Worm (Caenorhabditis elegans) whole organism, mixed stage, embryonic: Measurements from ENCODE around the gene srw-127.

ENCODE experiments used
- M03D4.4 ChIP-seq: sonication (generic microtip); optimal IDR thresholded peaks from 2 replicates; lab custom pipeline; 2017; ENCODE audit warnings: mild to moderate bottlenecking, missing genetic modification characterization, missing compliant biosample characterization
- bed-3 ChIP-seq: fragments of 200-800 bp; sonication (Bioruptor generic); optimal IDR thresholded peaks from 3 replicates; lab custom pipeline; 2018; ENCODE audit warnings: mild to moderate bottlenecking, missing genetic modification characterization, moderate library complexity, missing compliant biosample characterization
- blmp-1 ChIP-seq: fragments of 150-350 bp; optimal IDR thresholded peaks from 2 replicates; lab custom pipeline; 2014; ENCODE audit warnings: missing biosample characterization, missing genetic modification characterization
- ceh-39 ChIP-seq: fragments of 150-350 bp; optimal IDR thresholded peaks from 2 replicates; lab custom pipeline; 2014; ENCODE audit warnings: missing biosample characterization, missing genetic modification characterization
- ceh-83 ChIP-seq: fragments of 200-800 bp; sonication (Bioruptor generic); optimal IDR thresholded peaks from 2 replicates; lab custom pipeline; 2018; ENCODE audit warnings: mild to moderate bottlenecking, missing genetic modification characterization, missing compliant biosample characterization
- ces-1 ChIP-seq: fragments of 150-350 bp; optimal IDR thresholded peaks from 2 replicates; lab custom pipeline; 2014; ENCODE audit warnings: missing biosample characterization, missing genetic modification reagents, missing genetic modification characterization
- cnd-1 ChIP-seq: fragments of 200-800 bp; sonication (Bioruptor generic); optimal IDR thresholded peaks from 2 replicates; lab custom pipeline; 2018; ENCODE audit warnings: mild to moderate bottlenecking, missing genetic modification characterization, missing compliant biosample characterization
- drap-1 ChIP-seq: fragments of 200-800 bp; sonication (Bioruptor generic); optimal IDR thresholded peaks from 3 replicates; lab custom pipeline; 2018; ENCODE audit warnings: mild to moderate bottlenecking, missing genetic modification characterization, missing compliant biosample characterization
- elt-1 ChIP-seq: sonication (generic microtip); optimal IDR thresholded peaks from 2 replicates; lab custom pipeline; 2017; ENCODE audit warnings: missing genetic modification characterization, mild to moderate bottlenecking, missing compliant biosample characterization, antibody characterized with exemption, moderate library complexity, borderline replicate concordance; ENCODE audit not compliant: insufficient read depth
- elt-3 ChIP-seq: fragments of 150-350 bp; optimal IDR thresholded peaks from 2 replicates; lab custom pipeline; 2014; ENCODE audit warnings: missing biosample characterization, missing genetic modification characterization
- flh-1 ChIP-seq: fragments of 200-800 bp; sonication (Bioruptor generic); optimal IDR thresholded peaks from 2 replicates; lab custom pipeline; 2018; ENCODE audit warnings: mild to moderate bottlenecking, missing genetic modification characterization, moderate library complexity, missing compliant biosample characterization
- ham-2 ChIP-seq: fragments of 200-800 bp; sonication (Bioruptor generic); optimal IDR thresholded peaks from 2 replicates; lab custom pipeline; 2018; ENCODE audit warnings: mild to moderate bottlenecking, missing genetic modification characterization, missing compliant biosample characterization
- hlh-1 ChIP-seq: fragments of 150-350 bp; optimal IDR thresholded peaks from 2 replicates; lab custom pipeline; 2014; ENCODE audit warnings: missing biosample characterization, missing genetic modification reagents, missing genetic modification characterization
- lin-13 ChIP-seq: fragments of 150-350 bp; optimal IDR thresholded peaks from 2 replicates; lab custom pipeline; 2014; ENCODE audit warnings: missing biosample characterization, missing genetic modification characterization
- lsy-2 ChIP-seq: fragments of 150-350 bp; optimal IDR thresholded peaks from 2 replicates; lab custom pipeline; 2014; ENCODE audit warnings: missing biosample characterization, missing genetic modification characterization
- mab-5 ChIP-seq: fragments of 150-350 bp; optimal IDR thresholded peaks from 2 replicates; lab custom pipeline; 2014; ENCODE audit warnings: missing biosample characterization, missing genetic modification characterization
- mep-1 ChIP-seq: fragments of 150-350 bp; optimal IDR thresholded peaks from 2 replicates; lab custom pipeline; 2017; ENCODE audit warnings: missing biosample characterization, missing genetic modification reagents, missing genetic modification characterization, inconsistent platforms
- mls-2 ChIP-seq: sonication (generic microtip); optimal IDR thresholded peaks from 2 replicates; lab custom pipeline; 2016; ENCODE audit warnings: mild to moderate bottlenecking, missing genetic modification characterization, moderate library complexity, missing compliant biosample characterization
- nhr-12 ChIP-seq: fragments of 150-350 bp; optimal IDR thresholded peaks from 2 replicates; lab custom pipeline; 2014; ENCODE audit warnings: missing biosample characterization, missing genetic modification characterization
- nhr-2 ChIP-seq: fragments of 150-350 bp; optimal IDR thresholded peaks from 2 replicates; lab custom pipeline; 2014; ENCODE audit warnings: missing biosample characterization, missing genetic modification characterization
- nhr-28 ChIP-seq: fragments of 150-350 bp; optimal IDR thresholded peaks from 2 replicates; lab custom pipeline; 2014; ENCODE audit warnings: missing biosample characterization, missing genetic modification characterization
- nhr-76 ChIP-seq: sonication (generic microtip); optimal IDR thresholded peaks from 2 replicates; lab custom pipeline; 2017; ENCODE audit warnings: missing biosample characterization, missing genetic modification characterization
- pha-4 ChIP-seq: fragments of 150-350 bp; optimal IDR thresholded peaks from 2 replicates; lab custom pipeline; 2018; ENCODE audit warnings: missing biosample characterization, missing genetic modification reagents, missing genetic modification characterization
- sem-2 ChIP-seq: fragments of 200-800 bp; sonication (Bioruptor generic); optimal IDR thresholded peaks from 2 replicates; lab custom pipeline; 2018; ENCODE audit warnings: mild to moderate bottlenecking, missing genetic modification characterization, missing compliant biosample characterization
- snpc-4 ChIP-seq: fragments of 150-350 bp; optimal IDR thresholded peaks from 2 replicates; lab custom pipeline; 2014; ENCODE audit warnings: missing biosample characterization, missing genetic modification characterization
- sptf-1 ChIP-seq: sonication (generic microtip); optimal IDR thresholded peaks from 2 replicates; lab custom pipeline; 2017; ENCODE audit warnings: mild to moderate bottlenecking, missing genetic modification characterization, moderate library complexity, missing compliant biosample characterization
- tbx-8 ChIP-seq: fragments of 200-800 bp; sonication (Bioruptor generic); optimal IDR thresholded peaks from 2 replicates; lab custom pipeline; 2018; ENCODE audit warnings: mild to moderate bottlenecking, missing genetic modification characterization, moderate library complexity, missing compliant biosample characterization
- unc-120 ChIP-seq: sonication (generic microtip); optimal IDR thresholded peaks from 2 replicates; lab custom pipeline; 2017; ENCODE audit warnings: missing genetic modification characterization, missing compliant biosample characterization; ENCODE audit not compliant: poor library complexity, severe bottlenecking
- unc-39 ChIP-seq: fragments of 150-350 bp; optimal IDR thresholded peaks from 2 replicates; lab custom pipeline; 2014; ENCODE audit warnings: missing biosample characterization, missing genetic modification characterization
- unc-62 ChIP-seq: fragments of 150-350 bp; optimal IDR thresholded peaks from 2 replicates; lab custom pipeline; 2014; ENCODE audit warnings: missing biosample characterization, missing genetic modification reagents, missing genetic modification characterization
- zip-8 ChIP-seq: fragments of 150-350 bp; optimal IDR thresholded peaks from 2 replicates; lab custom pipeline; 2014; ENCODE audit warnings: missing biosample characterization, missing genetic modification characterization
- ztf-11 ChIP-seq: fragments of 150-350 bp; optimal IDR thresholded peaks from 2 replicates; lab custom pipeline; 2014; ENCODE audit warnings: missing biosample characterization, missing genetic modification characterization

srw-127 gene

ce11 chrV:7012617-7013016 is at the start of gene srw-127:
Gene srw-127, plus strand, starts transcription at chrV:7012917.
- TF ChIP-seq tbx-8 (GFP tag; lab: Kevin White, UChicago) (no peak), unc-120 (no peak), flh-1 (GFP tag; lab: Kevin White, UChicago) (no peak), blmp-1 (tag; lab: Kevin White, UChicago) (no peak), pha-4 (tag; lab: Kevin White, UChicago) (no peak), snpc-4 (tag; lab: Kevin White, UChicago) (no peak), hlh-1 (tag; lab: Kevin White, UChicago) (no peak), sptf-1 (tag; lab: Kevin White, UChicago) (no peak), mep-1 (tag; lab: Kevin White, UChicago) (no peak), mab-5 (tag; lab: Kevin White, UChicago) (no peak), elt-1 (tag; lab: Kevin White, UChicago) (no peak), ztf-11 (no peak), lsy-2 (no peak), nhr-2 (tag; lab: Kevin White, UChicago) (no peak)

- peak; percentile 80 for TF ChIP-seq elt-1 (tag; lab: Kevin White, UChicago)
- TF ChIP-seq ham-2: peak; percentile 91
- TF ChIP-seq nhr-12 (tag; lab: Kevin White, UChicago): no peak
- peak; percentile 61 for TF ChIP-seq unc-62 (GFP tag; lab: Kevin White, UChicago)
Measured at ce11 chrV:6969950-6970532, 42.7 kb upstream of the srw-127 start, which contains the start of gene ptr-15. Gene ptr-15, minus strand, starts transcription at chrV:6970000.

ce11 chrV:6971567-6971966 is 41.1 kb upstream of the srw-127 start, which contains the start of gene srx-59:
Gene srx-59, plus strand, starts transcription at chrV:6971867.
- TF ChIP-seq unc-62 (GFP tag; lab: Kevin White, UChicago): no peak
- no peak for TF ChIP-seq bed-3
- no peak for TF ChIP-seq zip-8 (tag; lab: Kevin White, UChicago)
- no peak for TF ChIP-seq lsy-2
- no peak for TF ChIP-seq nhr-76 (tag; lab: Kevin White, UChicago)
- TF ChIP-seq mls-2 (tag; lab: Kevin White, UChicago): no peak
- TF ChIP-seq pha-4 (tag; lab: Kevin White, UChicago): no peak
- TF ChIP-seq ceh-83 (GFP tag; lab: Kevin White, UChicago): no peak
- TF ChIP-seq nhr-28 (tag; lab: Kevin White, UChicago): no peak
- TF ChIP-seq ztf-11: no peak
- TF ChIP-seq unc-120: no peak
- TF ChIP-seq flh-1 (GFP tag; lab: Kevin White, UChicago): no peak
- TF ChIP-seq cnd-1: no peak
- no peak for TF ChIP-seq mep-1 (tag; lab: Kevin White, UChicago)
- no peak for TF ChIP-seq sem-2 (GFP tag; lab: Kevin White, UChicago)
- TF ChIP-seq nhr-12 (tag; lab: Kevin White, UChicago): no peak
- no peak for TF ChIP-seq unc-39
- TF ChIP-seq M03D4.4: no peak
- no peak for TF ChIP-seq nhr-2 (tag; lab: Kevin White, UChicago)

- TF ChIP-seq nhr-12 (tag; lab: Kevin White, UChicago) (no peak), pha-4 (tag; lab: Kevin White, UChicago) (no peak), mls-2 (tag; lab: Kevin White, UChicago) (no peak)
Measured at ce11 chrV:6976047-6976446, 36.7 kb upstream of the srw-127 start, which contains the start of gene srx-16. Gene srx-16, plus strand, starts transcription at chrV:6976347.

DNA sequence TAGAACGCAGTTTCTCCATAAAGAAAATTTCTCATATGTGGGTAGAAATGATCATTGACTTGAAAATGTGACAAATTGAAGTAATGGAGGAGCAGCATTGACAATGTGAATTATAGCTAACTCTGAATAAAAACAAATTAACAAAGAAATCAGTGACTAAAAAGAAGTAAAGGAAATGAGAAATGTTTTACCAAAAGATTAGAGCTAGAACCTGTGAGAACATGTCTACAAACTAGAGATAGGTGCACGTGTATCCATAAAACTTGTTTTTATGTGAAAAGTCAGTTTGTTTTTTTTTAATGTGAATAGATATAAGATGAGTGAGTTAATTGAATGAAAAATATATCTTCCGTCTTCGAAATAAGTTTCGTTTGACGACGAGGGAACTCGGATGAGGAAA is 33.7 kb upstream of the srw-127 start, which contains the start of gene sre-12:
TSS of gene sre-12 (minus strand) at position 101 of the 400 bp plus-strand sequence.
- TF ChIP-seq elt-1 (tag; lab: Kevin White, UChicago) (no peak), M03D4.4 (no peak), lsy-2 (no peak), hlh-1 (tag; lab: Kevin White, UChicago) (no peak), flh-1 (GFP tag; lab: Kevin White, UChicago) (no peak), sem-2 (GFP tag; lab: Kevin White, UChicago) (no peak), sptf-1 (tag; lab: Kevin White, UChicago) (no peak), lin-13 (tag; lab: Kevin White, UChicago) (no peak), elt-3 (no peak), drap-1 (GFP tag; lab: Kevin White, UChicago) (no peak), nhr-28 (tag; lab: Kevin White, UChicago) (no peak), ces-1 (GFP tag; lab: Kevin White, UChicago) (no peak), unc-39 (no peak), bed-3 (no peak), ceh-39 (tag; lab: Kevin White, UChicago) (no peak), mep-1 (tag; lab: Kevin White, UChicago) (no peak), cnd-1 (no peak), nhr-2 (tag; lab: Kevin White, UChicago) (no peak)
